Worm (Caenorhabditis elegans) whole organism, L1 larva: ENCODE data around the gene F26A1.8.

Experiments
- C04F5.9 ChIP-seq: sonication (generic microtip); optimal IDR thresholded peaks from 2 replicates; lab custom pipeline; 2016; ENCODE audit warnings: missing genetic modification characterization, missing compliant biosample characterization
- aha-1 ChIP-seq: fragments of 150-350 bp; optimal IDR thresholded peaks from 2 replicates; lab custom pipeline; 2014; ENCODE audit warnings: missing biosample characterization, missing genetic modification characterization
- sptf-1 ChIP-seq: fragments of 150-350 bp; optimal IDR thresholded peaks from 2 replicates; lab custom pipeline; 2014; ENCODE audit warnings: missing biosample characterization, missing genetic modification characterization
- xbp-1 ChIP-seq: sonication (generic microtip); optimal IDR thresholded peaks from 2 replicates; lab custom pipeline; 2016; ENCODE audit warnings: missing genetic modification characterization, missing compliant biosample characterization

- TF ChIP-seq aha-1 (tag; lab: Kevin White, UChicago) (no peak), xbp-1 (tag; lab: Kevin White, UChicago) (no peak), C04F5.9 (no peak), sptf-1 (tag; lab: Kevin White, UChicago) (no peak)
These were observed 19.3 kb downstream of the F26A1.8 start, which contains the start of gene metl-5 for ce11 chrIII:4802707-4803106.
